Fruit fly (Drosophila melanogaster): ENCODE data around the gene Osi13.

Gene Osi13

dm6 chr3R:6304947-6305346, 13.4 kb downstream of the Osi13 start, which contains the start of gene Osi16:
Gene Osi16, plus strand, starts transcription at chr3R:6305247.
- TF ChIP-seq CG7101 (tag; optimal IDR thresholded peaks at IDR 0.05) (no peak), cic (GFP tag; optimal IDR thresholded peaks at IDR 0.05) (no peak), Crg-1 (GFP tag; optimal IDR thresholded peaks at IDR 0.05) (no peak), Hr96 (GFP tag; optimal IDR thresholded peaks at IDR 0.05) (no peak), CG5204 (GFP tag; optimal IDR thresholded peaks at IDR 0.05) (no peak), CG14711 (tag; optimal IDR thresholded peaks at IDR 0.05) (no peak), cnc (optimal IDR thresholded peaks at IDR 0.05) (no peak), bab1 (GFP tag; optimal IDR thresholded peaks at IDR 0.05) (no peak), Clk (GFP tag; optimal IDR thresholded peaks at IDR 0.05) (no peak), toe (GFP tag; optimal IDR thresholded peaks at IDR 0.05) (no peak), CG1620 (GFP tag; optimal IDR thresholded peaks at IDR 0.05) (no peak), Mnt (GFP tag; optimal IDR thresholded peaks at IDR 0.05) (no peak), ovo (GFP tag; optimal IDR thresholded peaks at IDR 0.05) (no peak), kay (GFP tag; ENCODE audit: borderline replicate concordance) (no peak), CG12768 (GFP tag; optimal IDR thresholded peaks at IDR 0.05) (no peak), CG33017 (tag; optimal IDR thresholded peaks at IDR 0.05) (no peak), CG7045 (GFP tag; optimal IDR thresholded peaks at IDR 0.05) (no peak), pad (GFP tag; optimal IDR thresholded peaks at IDR 0.05) (no peak)

- no peak for TF ChIP-seq CG1620 (GFP tag; optimal IDR thresholded peaks at IDR 0.05)
- TF ChIP-seq tj (GFP tag; optimal IDR thresholded peaks at IDR 0.05) = no peak
- no peak for TF ChIP-seq toe (GFP tag; optimal IDR thresholded peaks at IDR 0.05)
- TF ChIP-seq Hr96 (GFP tag; optimal IDR thresholded peaks at IDR 0.05) = no peak
- TF ChIP-seq CG5204 (GFP tag; optimal IDR thresholded peaks at IDR 0.05) = no peak
- no peak for TF ChIP-seq ovo (GFP tag; optimal IDR thresholded peaks at IDR 0.05)
- no peak for TF ChIP-seq kay (GFP tag; ENCODE audit: borderline replicate concordance)
- no peak for TF ChIP-seq CG7045 (GFP tag; optimal IDR thresholded peaks at IDR 0.05)
These were observed 15.0 kb downstream of the Osi13 start, which contains the start of gene CG46026 for dm6 chr3R:6306584-6306983. Gene CG46026, plus strand, starts transcription at chr3R:6306884.

- no peak for TF ChIP-seq CG7101 (tag; optimal IDR thresholded peaks at IDR 0.05)
- no peak for TF ChIP-seq CG1620 (GFP tag; optimal IDR thresholded peaks at IDR 0.05)
- no peak for TF ChIP-seq toe (GFP tag; optimal IDR thresholded peaks at IDR 0.05)
- no peak for TF ChIP-seq CG14711 (tag; optimal IDR thresholded peaks at IDR 0.05)
- no peak for TF ChIP-seq bab1 (GFP tag; optimal IDR thresholded peaks at IDR 0.05)
- TF ChIP-seq CG12768 (GFP tag; optimal IDR thresholded peaks at IDR 0.05) = no peak
- TF ChIP-seq cnc (optimal IDR thresholded peaks at IDR 0.05) = no peak
- no peak for TF ChIP-seq Hr96 (GFP tag; optimal IDR thresholded peaks at IDR 0.05)
- no peak for TF ChIP-seq cic (GFP tag; optimal IDR thresholded peaks at IDR 0.05)
- no peak for TF ChIP-seq CG33017 (tag; optimal IDR thresholded peaks at IDR 0.05)
- TF ChIP-seq Mnt (GFP tag; optimal IDR thresholded peaks at IDR 0.05) = no peak
- TF ChIP-seq Clk (GFP tag; optimal IDR thresholded peaks at IDR 0.05) = no peak
- TF ChIP-seq ovo (GFP tag; optimal IDR thresholded peaks at IDR 0.05) = no peak
These were observed 18.1 kb downstream of the Osi13 start, which contains the start of gene CG31560 for dm6 chr3R:6309676-6310075. Gene CG31560, plus strand, starts transcription at chr3R:6309976.

- TF ChIP-seq kay (GFP tag; ENCODE audit: borderline replicate concordance) (no peak), cnc (optimal IDR thresholded peaks at IDR 0.05) (no peak), tj (GFP tag; optimal IDR thresholded peaks at IDR 0.05) (no peak), CG11617 (GFP tag; optimal IDR thresholded peaks at IDR 0.05) (no peak), Mnt (GFP tag; optimal IDR thresholded peaks at IDR 0.05) (no peak), CG1620 (GFP tag; optimal IDR thresholded peaks at IDR 0.05) (no peak), Clk (GFP tag; optimal IDR thresholded peaks at IDR 0.05) (no peak), CG5204 (GFP tag; optimal IDR thresholded peaks at IDR 0.05) (no peak), CG33017 (tag; optimal IDR thresholded peaks at IDR 0.05) (no peak), Crg-1 (GFP tag; optimal IDR thresholded peaks at IDR 0.05) (no peak)
These were observed 20.2 kb downstream of the Osi13 start, which contains the start of gene Osi17 for dm6 chr3R:6311641-6312259. Gene Osi17, plus strand, starts transcription at chr3R:6311772.

- no peak for TF ChIP-seq Crg-1 (GFP tag; optimal IDR thresholded peaks at IDR 0.05)
- no peak for TF ChIP-seq CG1620 (GFP tag; optimal IDR thresholded peaks at IDR 0.05)
- TF ChIP-seq bab1 (GFP tag; optimal IDR thresholded peaks at IDR 0.05) = no peak
- no peak for TF ChIP-seq kay (GFP tag; ENCODE audit: borderline replicate concordance)
- TF ChIP-seq toe (GFP tag; optimal IDR thresholded peaks at IDR 0.05) = no peak
- no peak for TF ChIP-seq CG33017 (tag; optimal IDR thresholded peaks at IDR 0.05)
- TF ChIP-seq pad (GFP tag; optimal IDR thresholded peaks at IDR 0.05) = no peak
- TF ChIP-seq tj (GFP tag; optimal IDR thresholded peaks at IDR 0.05) = no peak
- TF ChIP-seq Mnt (GFP tag; optimal IDR thresholded peaks at IDR 0.05) = no peak
These were observed 23.5 kb downstream of the Osi13 start for dm6 chr3R:6315078-6315477.

dm6 chr3R:6329774-6330298, 38.3 kb downstream of the Osi13 start, which contains the start of gene Osi18:
Gene Osi18, plus strand, starts transcription at chr3R:6330248.
- no peak for TF ChIP-seq ovo (GFP tag; optimal IDR thresholded peaks at IDR 0.05)
- no peak for TF ChIP-seq kay (GFP tag; ENCODE audit: borderline replicate concordance)
- TF ChIP-seq cnc (optimal IDR thresholded peaks at IDR 0.05) = no peak
- no peak for TF ChIP-seq Clk (GFP tag; optimal IDR thresholded peaks at IDR 0.05)
- no peak for TF ChIP-seq CG33017 (tag; optimal IDR thresholded peaks at IDR 0.05)
- no peak for TF ChIP-seq CG7045 (GFP tag; optimal IDR thresholded peaks at IDR 0.05)
- no peak for TF ChIP-seq toe (GFP tag; optimal IDR thresholded peaks at IDR 0.05)
- no peak for TF ChIP-seq Crg-1 (GFP tag; optimal IDR thresholded peaks at IDR 0.05)
- no peak for TF ChIP-seq CG7101 (tag; optimal IDR thresholded peaks at IDR 0.05)
- no peak for TF ChIP-seq Mnt (GFP tag; optimal IDR thresholded peaks at IDR 0.05)
- TF ChIP-seq tj (GFP tag; optimal IDR thresholded peaks at IDR 0.05) = no peak

All from whole organism, adult.